Worm (Caenorhabditis elegans): ENCODE measurements around the gene F13H8.8.

F13H8.8 gene

DNA sequence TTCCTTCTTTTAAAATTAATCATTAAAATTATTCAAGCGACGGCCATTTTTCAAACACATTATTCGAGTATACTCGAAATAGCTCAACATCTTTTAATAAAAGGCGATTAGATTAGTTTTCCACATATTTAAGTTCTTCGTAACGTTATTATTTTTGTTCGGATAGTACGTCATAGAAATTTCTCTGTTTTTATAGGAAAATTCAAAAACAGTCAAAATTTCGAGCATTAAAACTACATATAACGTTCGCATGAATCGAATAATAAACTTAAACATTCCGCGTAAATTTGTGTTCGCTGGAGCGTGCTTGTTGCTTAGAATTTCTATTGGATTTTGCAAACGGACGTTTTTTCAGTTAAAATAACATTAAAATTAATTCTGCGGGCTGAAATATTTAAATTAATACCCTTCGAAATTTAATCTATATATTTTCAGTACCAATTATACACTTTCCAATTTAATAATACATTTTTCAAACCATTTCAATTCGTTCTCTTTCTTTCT is 22.6 kb downstream of the F13H8.8 start, which contains the start of gene blos-4:
blos-4 (plus strand) TSS at position 51 of the 504 bp plus-strand sequence.
- TF ChIP-seq aly-1 (tag; optimal IDR thresholded peaks at IDR 0.05) (no peak), B0310.2 (tag; optimal IDR thresholded peaks at IDR 0.05) (no peak), tra-4 (tag; optimal IDR thresholded peaks at IDR 0.05) (no peak), hmg-4 (GFP tag; optimal IDR thresholded peaks at IDR 0.05) (no peak), ets-7 (tag; optimal IDR thresholded peaks at IDR 0.05) (no peak), hmbx-1 (tag; optimal IDR thresholded peaks at IDR 0.05) (no peak), ama-1 (optimal IDR thresholded peaks at IDR 0.05) (no peak), ceh-36 (tag; optimal IDR thresholded peaks at IDR 0.05) (no peak), tbx-11 (GFP tag; IDR thresholded peaks at IDR 0.05) (no peak)

DNA sequence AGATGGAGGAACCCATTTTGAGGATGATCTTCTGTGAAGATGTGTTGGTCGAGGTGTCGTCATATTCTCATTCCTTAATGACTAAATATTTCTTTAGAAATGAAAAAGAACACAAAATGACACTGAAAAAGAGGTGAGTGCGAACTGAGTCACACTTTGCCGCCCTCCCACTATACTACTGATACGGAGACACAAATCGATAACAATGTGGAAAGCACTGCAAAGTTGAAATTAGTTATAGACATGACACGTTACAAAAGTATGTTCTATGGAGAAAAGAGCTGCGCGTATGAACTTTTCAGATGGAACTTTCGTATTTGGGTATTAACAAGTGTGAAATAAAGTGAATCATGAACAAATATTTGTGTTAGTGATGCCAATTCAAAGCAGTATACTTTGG is 23.7 kb downstream of the F13H8.8 start, which contains the start of gene tat-4:
tat-4 (minus strand) TSS at position 117 of the 400 bp plus-strand sequence.
- TF ChIP-seq flt-1 (GFP tag; IDR thresholded peaks at IDR 0.05) (no peak), hmg-4 (GFP tag; optimal IDR thresholded peaks at IDR 0.05) (no peak), hnd-1 (tag; optimal IDR thresholded peaks at IDR 0.05) (no peak)

ce11 chrII:6241758-6242157 is 26.1 kb downstream of the F13H8.8 start, which contains the start of gene T24H7.8:
Gene T24H7.8 (plus strand): TSS chrII:6242058.
- TF ChIP-seq hmbx-1 (tag; optimal IDR thresholded peaks at IDR 0.05) (no peak), sea-1 (GFP tag; conservative IDR thresholded peaks at IDR 0.05) (no peak), aly-1 (tag; optimal IDR thresholded peaks at IDR 0.05) (no peak), B0310.2 (tag; optimal IDR thresholded peaks at IDR 0.05) (no peak)

DNA sequence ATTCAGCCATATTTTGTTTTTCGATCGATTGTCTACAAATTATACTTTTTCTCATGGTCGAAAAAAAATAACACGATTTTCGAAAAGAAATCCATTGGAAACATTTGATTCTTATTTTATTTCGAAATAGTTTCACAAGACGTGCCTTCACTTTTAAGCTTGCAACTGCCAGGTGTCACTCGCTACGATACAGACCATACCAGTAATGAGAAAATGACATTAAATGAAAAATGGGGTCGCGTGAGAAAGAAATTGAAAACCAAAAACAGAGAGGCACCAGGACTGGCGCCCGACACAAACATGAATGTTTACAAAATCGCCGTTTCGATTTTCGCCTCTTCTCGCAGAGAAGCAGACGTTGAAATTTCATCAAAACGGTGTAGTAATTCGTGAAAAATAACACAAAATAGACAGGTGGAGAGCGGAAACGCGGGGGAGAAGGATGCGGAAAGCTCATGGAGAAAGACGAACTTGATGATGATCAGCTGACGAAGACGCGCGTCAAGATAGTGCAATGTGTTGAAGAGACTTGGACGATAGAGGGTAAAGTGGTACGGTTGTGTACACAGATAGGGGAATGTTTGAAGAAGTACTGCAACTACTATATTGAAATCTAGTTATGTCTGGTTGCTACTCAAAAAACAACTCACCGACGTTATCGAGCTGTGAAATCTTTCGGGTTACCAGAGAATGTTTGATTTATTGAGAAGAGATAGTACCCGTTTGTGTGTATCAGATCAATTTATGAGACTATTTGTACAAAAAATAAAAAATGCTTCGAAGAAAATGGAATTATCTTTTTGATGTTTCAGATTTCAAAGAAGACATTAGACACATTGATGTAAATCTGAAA is 31.6 kb downstream of the F13H8.8 start:
- no peak for TF ChIP-seq scrt-1 (GFP tag; IDR thresholded peaks at IDR 0.05)
- TF ChIP-seq tra-4 (tag; optimal IDR thresholded peaks at IDR 0.05) = no peak
- no peak for TF ChIP-seq flt-1 (GFP tag; IDR thresholded peaks at IDR 0.05)
- TF ChIP-seq aly-1 (tag; optimal IDR thresholded peaks at IDR 0.05) = no peak
- TF ChIP-seq hnd-1 (tag; optimal IDR thresholded peaks at IDR 0.05) = no peak

DNA sequence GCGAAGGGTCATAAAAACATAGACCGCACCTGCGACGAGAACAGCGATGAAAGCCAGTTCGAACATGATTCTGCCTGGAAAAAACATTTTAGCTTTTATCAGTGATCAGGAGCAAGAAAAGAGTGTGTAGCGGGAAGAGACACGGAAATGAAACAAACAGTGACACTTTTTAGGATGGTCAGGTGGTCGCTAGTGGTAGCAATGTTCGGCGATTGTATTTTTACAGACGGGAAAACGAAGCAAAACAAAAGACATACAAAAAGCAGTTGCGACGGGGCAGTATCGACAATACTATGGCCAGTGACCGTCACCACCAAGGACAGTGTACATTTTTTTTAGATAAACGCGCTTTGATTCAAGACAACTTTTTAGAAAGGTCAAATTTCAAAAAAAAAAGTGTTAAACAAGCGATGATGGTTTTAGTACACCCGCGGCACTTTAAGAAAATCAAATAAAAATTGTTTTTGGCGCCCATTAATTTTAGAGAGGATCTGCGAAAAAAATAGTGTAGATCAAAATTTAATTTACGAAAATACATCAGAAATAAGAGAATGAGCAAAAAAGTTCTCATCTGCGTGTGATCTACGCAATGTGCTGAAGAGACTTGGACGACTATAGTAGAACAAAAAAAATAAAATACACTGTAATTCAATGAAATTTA is 32.3 kb downstream of the F13H8.8 start, which contains the start of gene T24H7.9:
T24H7.9 (minus strand) TSS at position 74 of the 661 bp plus-strand sequence.
- no peak for TF ChIP-seq B0310.2 (tag; optimal IDR thresholded peaks at IDR 0.05)
- no peak for TF ChIP-seq flt-1 (GFP tag; IDR thresholded peaks at IDR 0.05)
- TF ChIP-seq hnd-1 (tag; optimal IDR thresholded peaks at IDR 0.05) = no peak
- TF ChIP-seq ets-7 (tag; optimal IDR thresholded peaks at IDR 0.05) = no peak
- TF ChIP-seq hmg-4 (GFP tag; optimal IDR thresholded peaks at IDR 0.05) = no peak
- no peak for TF ChIP-seq tbx-37 (GFP tag; conservative IDR thresholded peaks at IDR 0.05)
- no peak for TF ChIP-seq F13C5.2 (tag; optimal IDR thresholded peaks at IDR 0.05)

ce11 chrII:6230116-6230515 is 37.8 kb downstream of the F13H8.8 start:
- TF ChIP-seq ceh-13 (GFP tag; optimal IDR thresholded peaks at IDR 0.05) = no peak
- no peak for TF ChIP-seq flt-1 (GFP tag; IDR thresholded peaks at IDR 0.05)
- no peak for TF ChIP-seq hnd-1 (tag; optimal IDR thresholded peaks at IDR 0.05)
- TF ChIP-seq F13C5.2 (tag; optimal IDR thresholded peaks at IDR 0.05) = no peak
- no peak for TF ChIP-seq aly-1 (tag; optimal IDR thresholded peaks at IDR 0.05)
- no peak for TF ChIP-seq tbx-11 (GFP tag; IDR thresholded peaks at IDR 0.05)
- no peak for TF ChIP-seq scrt-1 (GFP tag; IDR thresholded peaks at IDR 0.05)
- TF ChIP-seq hmbx-1 (tag; optimal IDR thresholded peaks at IDR 0.05) = no peak
- TF ChIP-seq ama-1 (optimal IDR thresholded peaks at IDR 0.05) = no peak
- TF ChIP-seq pes-1 (GFP tag; IDR thresholded peaks at IDR 0.05) = no peak
- no peak for TF ChIP-seq hmg-4 (GFP tag; optimal IDR thresholded peaks at IDR 0.05)
- no peak for TF ChIP-seq tbx-37 (GFP tag; conservative IDR thresholded peaks at IDR 0.05)

DNA sequence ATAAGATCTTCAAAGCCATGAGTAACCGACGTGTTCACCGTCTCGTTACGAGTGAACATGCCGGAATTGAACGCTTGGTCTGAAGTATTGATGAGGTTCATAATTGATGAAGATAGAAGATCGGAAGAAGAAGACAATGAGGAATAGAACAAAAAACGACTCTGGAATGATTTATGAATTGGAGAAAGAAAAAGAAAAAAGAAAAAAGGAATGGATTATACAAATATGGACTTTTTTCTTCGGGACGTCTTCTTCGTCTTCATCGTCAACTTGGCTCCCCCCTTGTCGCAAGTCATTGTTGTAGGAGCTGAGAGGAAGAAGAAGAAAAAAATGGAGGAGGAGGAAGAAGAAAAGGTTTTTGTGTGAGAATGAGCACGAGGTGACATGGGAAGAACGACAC is 40.9 kb downstream of the F13H8.8 start, which contains the start of gene srsy-2:
srsy-2 (minus strand) TSS at position 101 of the 400 bp plus-strand sequence.
- no peak for TF ChIP-seq scrt-1 (GFP tag; IDR thresholded peaks at IDR 0.05)
- TF ChIP-seq sea-1 (GFP tag; conservative IDR thresholded peaks at IDR 0.05) = no peak
- TF ChIP-seq tra-4 (tag; optimal IDR thresholded peaks at IDR 0.05) = no peak
- TF ChIP-seq F13C5.2 (tag; optimal IDR thresholded peaks at IDR 0.05) = no peak
- no peak for TF ChIP-seq pes-1 (GFP tag; IDR thresholded peaks at IDR 0.05)
- TF ChIP-seq ceh-13 (GFP tag; optimal IDR thresholded peaks at IDR 0.05) = no peak
- TF ChIP-seq B0310.2 (tag; optimal IDR thresholded peaks at IDR 0.05) = no peak
- TF ChIP-seq ets-7 (tag; optimal IDR thresholded peaks at IDR 0.05) = no peak
- TF ChIP-seq hmbx-1 (tag; optimal IDR thresholded peaks at IDR 0.05) = no peak
- TF ChIP-seq hmg-4 (GFP tag; optimal IDR thresholded peaks at IDR 0.05) = no peak
- TF ChIP-seq aly-1 (tag; optimal IDR thresholded peaks at IDR 0.05) = no peak
- no peak for TF ChIP-seq tbx-37 (GFP tag; conservative IDR thresholded peaks at IDR 0.05)
- TF ChIP-seq ama-1 (optimal IDR thresholded peaks at IDR 0.05) = no peak
- no peak for TF ChIP-seq tbx-11 (GFP tag; IDR thresholded peaks at IDR 0.05)
- no peak for TF ChIP-seq hnd-1 (tag; optimal IDR thresholded peaks at IDR 0.05)
- no peak for TF ChIP-seq flt-1 (GFP tag; IDR thresholded peaks at IDR 0.05)
- TF ChIP-seq ceh-36 (tag; optimal IDR thresholded peaks at IDR 0.05) = no peak

DNA sequence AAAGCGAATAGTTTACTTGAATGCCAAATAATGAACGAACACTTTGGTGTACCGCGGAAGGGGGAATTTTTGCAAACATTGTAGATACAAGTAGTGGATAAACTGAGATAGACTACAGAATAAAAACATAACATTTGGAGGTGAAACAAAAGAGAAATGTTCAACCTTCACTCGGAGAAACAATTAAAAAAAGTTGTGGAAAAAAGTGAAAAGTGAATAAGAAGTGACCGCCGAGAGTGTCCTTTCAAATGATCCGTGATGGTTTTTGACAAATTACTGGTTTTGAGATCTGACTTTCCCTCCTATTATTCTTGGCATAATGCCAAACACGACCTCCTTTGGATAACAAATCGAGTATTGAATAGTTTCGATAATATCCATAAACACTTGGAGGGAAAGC is 44.1 kb downstream of the F13H8.8 start:
- TF ChIP-seq F13C5.2 (tag; optimal IDR thresholded peaks at IDR 0.05) (no peak), hnd-1 (tag; optimal IDR thresholded peaks at IDR 0.05) (no peak), tbx-11 (GFP tag; IDR thresholded peaks at IDR 0.05) (no peak), tra-4 (tag; optimal IDR thresholded peaks at IDR 0.05) (no peak), hmbx-1 (tag; optimal IDR thresholded peaks at IDR 0.05) (no peak), hmg-4 (GFP tag; optimal IDR thresholded peaks at IDR 0.05) (no peak), pes-1 (GFP tag; IDR thresholded peaks at IDR 0.05) (no peak), ceh-13 (GFP tag; optimal IDR thresholded peaks at IDR 0.05) (no peak), tbx-37 (GFP tag; conservative IDR thresholded peaks at IDR 0.05) (no peak), ets-7 (tag; optimal IDR thresholded peaks at IDR 0.05) (no peak), scrt-1 (GFP tag; IDR thresholded peaks at IDR 0.05) (no peak), ama-1 (optimal IDR thresholded peaks at IDR 0.05) (no peak), flt-1 (GFP tag; IDR thresholded peaks at IDR 0.05) (no peak), ceh-36 (tag; optimal IDR thresholded peaks at IDR 0.05) (no peak), sea-1 (GFP tag; conservative IDR thresholded peaks at IDR 0.05) (no peak)

Measured in whole organism, early embryonic.